Worm (Caenorhabditis elegans) whole organism, L4/young adult: ENCODE results near the gene fbxb-98.

Source experiments
- dao-5 ChIP-seq: sonication (generic microtip); optimal IDR thresholded peaks from 2 replicates; lab custom pipeline; 2016; ENCODE audit warnings: missing genotype, missing genetic modification characterization, moderate library complexity, missing compliant biosample characterization
- him-1 ChIP-seq: sonication (generic microtip); optimal IDR thresholded peaks from 2 replicates; lab custom pipeline; 2016; ENCODE audit warnings: missing genotype, missing genetic modification reagents, missing genetic modification characterization, missing compliant biosample characterization

ce11 chrII:1905104-1905503 lies 42.7 kb downstream of the fbxb-98 start, which contains the start of gene math-22:
- TF ChIP-seq him-1 (tag; lab: Kevin White, UChicago) (no peak), dao-5 (tag; lab: Kevin White, UChicago) (no peak)
